Worm (Caenorhabditis elegans) whole organism, L4/young adult: ENCODE data around the gene F44G4.6.

Experiments
- W03F9.2 ChIP-seq: fragments of 150-350 bp; optimal IDR thresholded peaks from 2 replicates; lab custom pipeline; 2014; ENCODE audit warnings: missing biosample characterization, missing genetic modification characterization
- him-1 ChIP-seq: sonication (generic microtip); optimal IDR thresholded peaks from 2 replicates; lab custom pipeline; 2016; ENCODE audit warnings: missing genotype, missing genetic modification reagents, missing genetic modification characterization, missing compliant biosample characterization

DNA sequence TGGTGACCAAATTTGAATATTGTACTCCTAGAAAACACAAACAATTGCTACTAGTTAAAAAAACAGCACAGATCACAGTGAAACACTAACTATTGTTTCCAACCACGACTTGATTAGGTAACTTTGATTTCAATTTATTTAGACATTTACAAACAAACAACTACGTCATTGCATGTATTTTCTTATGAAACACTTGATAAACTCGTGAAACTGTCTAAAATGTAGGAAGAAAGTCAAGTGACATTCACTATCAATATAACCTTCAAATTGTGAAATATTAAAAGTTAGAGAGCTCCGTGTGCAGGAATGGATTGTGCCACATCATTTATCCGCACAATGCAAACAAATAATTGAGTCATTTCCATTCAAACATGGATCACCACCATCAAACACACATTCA is 11.3 kb downstream of the F44G4.6 start:
- TF ChIP-seq him-1 (tag; lab: Kevin White, UChicago) (no peak), W03F9.2 (tag; lab: Kevin White, UChicago) (no peak)
